Fruit fly (Drosophila melanogaster) whole organism, adult: Measurements from ENCODE around the gene Npl4.

Source experiments
- CG11617 ChIP-seq: fragments of 200-800 bp; sonication (Bioruptor generic); optimal IDR thresholded peaks from 2 replicates; lab custom pipeline; 2017; ENCODE audit warnings: mild to moderate bottlenecking, missing biosample characterization, missing genetic modification reagents, missing genetic modification characterization
- CG12768 ChIP-seq: fragments of 200-800 bp; sonication (Bioruptor generic); optimal IDR thresholded peaks from 2 replicates; lab custom pipeline; 2017; ENCODE audit warnings: missing biosample characterization, missing genetic modification characterization, mild to moderate bottlenecking, moderate library complexity, missing genetic modification reagents
- CG14711 ChIP-seq: fragments of 200-800 bp; sonication (Bioruptor generic); optimal IDR thresholded peaks from 2 replicates; lab custom pipeline; 2018; ENCODE audit warnings: missing biosample characterization, mild to moderate bottlenecking, missing genetic modification characterization, moderate library complexity
- CG1620 ChIP-seq: fragments of 200-800 bp; sonication (Bioruptor generic); optimal IDR thresholded peaks from 2 replicates; lab custom pipeline; 2016; ENCODE audit warnings: missing biosample characterization, missing genetic modification characterization
- CG33017 ChIP-seq: fragments of 200-800 bp; sonication (Bioruptor generic); optimal IDR thresholded peaks from 2 replicates; lab custom pipeline; 2018; ENCODE audit warnings: missing biosample characterization, mild to moderate bottlenecking, missing genetic modification characterization, moderate library complexity
- CG5204 ChIP-seq: fragments of 200-800 bp; sonication (Bioruptor generic); optimal IDR thresholded peaks from 2 replicates; lab custom pipeline; 2016; ENCODE audit warnings: missing biosample characterization, missing genetic modification characterization
- CG7045 ChIP-seq: fragments of 200-800 bp; sonication (Bioruptor generic); optimal IDR thresholded peaks from 2 replicates; lab custom pipeline; 2017; ENCODE audit warnings: missing biosample characterization, mild to moderate bottlenecking, missing genetic modification characterization
- CG7101 ChIP-seq: fragments of 200-800 bp; sonication (Bioruptor generic); optimal IDR thresholded peaks from 2 replicates; lab custom pipeline; 2018; ENCODE audit warnings: missing biosample characterization, mild to moderate bottlenecking, missing genetic modification characterization, moderate library complexity
- Clk ChIP-seq: fragments of 200-800 bp; sonication (Bioruptor generic); optimal IDR thresholded peaks from 2 replicates; lab custom pipeline; 2017; ENCODE audit warnings: missing biosample characterization, missing genetic modification characterization
- Crg-1 ChIP-seq: fragments of 200-800 bp; sonication (Bioruptor generic); optimal IDR thresholded peaks from 2 replicates; lab custom pipeline; 2016; ENCODE audit warnings: missing biosample characterization, missing genetic modification characterization
- Hr96 ChIP-seq: fragments of 200-800 bp; sonication (Bioruptor generic); optimal IDR thresholded peaks from 2 replicates; lab custom pipeline; 2016; ENCODE audit warnings: missing biosample characterization, missing genetic modification characterization
- Mnt ChIP-seq: fragments of 200-800 bp; sonication (Bioruptor generic); optimal IDR thresholded peaks from 2 replicates; lab custom pipeline; 2016; ENCODE audit warnings: missing biosample characterization, mild to moderate bottlenecking, missing genetic modification characterization
- bab1 ChIP-seq: fragments of 200-800 bp; sonication (Bioruptor generic); optimal IDR thresholded peaks from 3 replicates; lab custom pipeline; 2019; ENCODE audit warnings: missing biosample characterization, mild to moderate bottlenecking, missing genetic modification characterization, moderate library complexity
- cic ChIP-seq: fragments of 200-800 bp; sonication (Bioruptor generic); optimal IDR thresholded peaks from 2 replicates; lab custom pipeline; 2017; ENCODE audit warnings: missing biosample characterization, mild to moderate bottlenecking, missing genetic modification characterization, moderate library complexity
- cnc ChIP-seq, 2 experiments: fragments of >200 bp; optimal IDR thresholded peaks; 2 replicates each; lab custom pipeline; 2017
- kay ChIP-seq: fragments of 200-800 bp; sonication (Bioruptor generic); peaks from one replicate; lab custom pipeline; 2016; ENCODE audit warnings: missing biosample characterization, missing genetic modification characterization, borderline replicate concordance
- ovo ChIP-seq: fragments of 200-800 bp; sonication (Bioruptor generic); optimal IDR thresholded peaks from 2 replicates; lab custom pipeline; 2016; ENCODE audit warnings: missing biosample characterization, missing genetic modification characterization
- pad ChIP-seq: fragments of 200-800 bp; sonication (Bioruptor generic); optimal IDR thresholded peaks from 3 replicates; lab custom pipeline; 2017; ENCODE audit warnings: missing biosample characterization, missing genetic modification characterization, mild to moderate bottlenecking, moderate library complexity, missing genetic modification reagents
- tj ChIP-seq: fragments of 200-800 bp; sonication (Bioruptor generic); optimal IDR thresholded peaks from 3 replicates; lab custom pipeline; 2017; ENCODE audit warnings: missing biosample characterization, mild to moderate bottlenecking, missing genetic modification characterization, moderate library complexity
- toe ChIP-seq: fragments of 200-800 bp; sonication (Bioruptor generic); optimal IDR thresholded peaks from 2 replicates; lab custom pipeline; 2016; ENCODE audit warnings: missing biosample characterization, missing genetic modification characterization

The Npl4 gene

DNA sequence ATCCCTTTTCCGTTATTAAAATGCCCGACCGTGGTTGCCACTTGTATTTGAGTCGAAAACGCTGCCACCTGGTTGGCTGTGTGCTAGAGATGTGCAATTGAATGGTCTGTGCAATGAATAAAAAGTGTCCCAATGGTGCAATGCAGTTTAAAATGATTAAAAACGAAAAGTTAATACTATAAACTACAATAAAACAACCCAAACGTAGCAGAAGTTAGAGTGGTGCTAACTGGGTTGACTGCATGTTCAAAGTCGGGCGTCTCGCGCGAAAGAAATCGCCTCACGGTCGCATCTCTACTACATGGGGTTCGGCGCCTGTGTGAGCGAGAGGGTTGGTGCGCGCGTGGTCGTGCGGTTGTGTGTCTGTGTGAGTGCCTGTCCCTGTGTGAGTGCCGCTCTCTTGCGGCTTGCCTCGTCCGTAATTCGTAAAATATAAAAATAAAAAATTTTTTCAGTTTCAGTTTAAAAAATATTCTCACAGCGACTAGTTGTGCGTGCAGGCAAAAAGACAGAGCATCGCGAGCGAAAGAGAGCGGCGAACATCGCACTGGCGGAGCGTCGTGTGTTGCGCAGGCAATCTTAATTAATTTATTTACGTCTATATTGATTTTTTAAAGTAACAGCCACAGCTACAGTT is 22.5 kb upstream of the Npl4 start:
- TF ChIP-seq toe (GFP tag; lab: Kevin White, UChicago) (peak; percentile 96), Clk (GFP tag; lab: Kevin White, UChicago) (peak; percentile 86), bab1 (GFP tag; lab: Kevin White, UChicago) (peak; percentile 93), ovo (GFP tag; lab: Kevin White, UChicago) (peak; percentile 86), CG33017 (peak; percentile 83), Mnt (GFP tag; lab: Kevin White, UChicago) (peak; percentile 90), CG7101 (tag; lab: Kevin White, UChicago) (peak; percentile 89), CG12768 (GFP tag; lab: Kevin White, UChicago) (peak; percentile 91), Crg-1 (GFP tag; lab: Kevin White, UChicago) (peak; percentile 94), cic (GFP tag; lab: Kevin White, UChicago) (peak; percentile 100), CG1620 (GFP tag; lab: Kevin White, UChicago) (peak; percentile 89), CG11617 (GFP tag; lab: Kevin White, UChicago) (peak; percentile 86), pad (peak; percentile 84), cnc (optimal IDR thresholded peaks at IDR 0.05; lab: Kevin White, UChicago) (no peak), CG14711 (tag; lab: Kevin White, UChicago) (peak; percentile 83), tj (peak; percentile 61), CG5204 (GFP tag; lab: Kevin White, UChicago) (peak; percentile 90), CG7045 (GFP tag; lab: Kevin White, UChicago) (peak; percentile 90), kay (GFP tag; lab: Kevin White, UChicago) (no peak), Hr96 (GFP tag; lab: Kevin White, UChicago) (peak; percentile 94)

DNA sequence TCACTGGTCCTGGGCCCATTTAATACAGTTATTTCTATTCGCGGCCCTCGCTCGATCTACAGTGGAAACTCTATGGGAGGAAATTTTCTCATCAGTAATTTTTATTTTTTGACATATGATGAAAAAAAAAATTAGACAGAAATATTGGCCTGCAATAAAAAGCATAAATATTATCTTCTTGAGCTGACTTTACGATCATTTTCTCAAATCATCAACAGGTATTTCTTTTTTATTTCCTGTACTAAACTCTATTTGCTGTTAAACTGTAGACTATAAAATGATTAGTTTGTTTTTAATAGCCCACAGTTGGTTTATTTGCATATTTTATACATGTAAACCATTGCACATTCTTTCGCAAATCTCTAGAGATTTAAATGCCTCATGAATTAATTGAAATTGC is 19.7 kb upstream of the Npl4 start:
- TF ChIP-seq kay (GFP tag; lab: Kevin White, UChicago): no peak
- no peak for TF ChIP-seq CG11617 (GFP tag; lab: Kevin White, UChicago)
- no peak for TF ChIP-seq Crg-1 (GFP tag; lab: Kevin White, UChicago)
- no peak for TF ChIP-seq pad
- no peak for TF ChIP-seq CG5204 (GFP tag; lab: Kevin White, UChicago)
- TF ChIP-seq tj: no peak
- TF ChIP-seq ovo (GFP tag; lab: Kevin White, UChicago): no peak
- TF ChIP-seq bab1 (GFP tag; lab: Kevin White, UChicago): no peak

DNA sequence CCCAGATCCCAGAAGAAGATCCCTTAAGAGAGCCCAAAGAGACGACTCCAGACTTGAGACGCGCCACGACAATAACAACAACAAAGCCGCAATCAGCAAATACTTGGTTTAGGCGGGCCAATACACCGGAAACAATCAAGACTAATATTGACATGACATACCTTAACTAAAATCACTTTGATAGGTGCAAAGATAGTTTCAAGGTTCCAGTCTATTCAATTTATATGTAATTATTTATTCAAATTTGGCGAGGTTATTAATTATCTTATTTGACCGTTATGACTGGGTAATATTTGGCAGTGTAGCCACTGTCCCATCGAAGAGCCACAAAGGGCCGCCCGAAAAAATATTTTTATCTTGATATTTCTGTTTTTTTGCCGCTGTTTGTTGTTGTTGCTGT is 16.0 kb upstream of the Npl4 start:
- TF ChIP-seq tj: peak; percentile 53
- no peak for TF ChIP-seq Crg-1 (GFP tag; lab: Kevin White, UChicago)
- TF ChIP-seq toe (GFP tag; lab: Kevin White, UChicago): no peak
- TF ChIP-seq CG7101 (tag; lab: Kevin White, UChicago): no peak
- peak; percentile 77 for TF ChIP-seq bab1 (GFP tag; lab: Kevin White, UChicago)
- TF ChIP-seq CG14711 (tag; lab: Kevin White, UChicago): peak; percentile 6

DNA sequence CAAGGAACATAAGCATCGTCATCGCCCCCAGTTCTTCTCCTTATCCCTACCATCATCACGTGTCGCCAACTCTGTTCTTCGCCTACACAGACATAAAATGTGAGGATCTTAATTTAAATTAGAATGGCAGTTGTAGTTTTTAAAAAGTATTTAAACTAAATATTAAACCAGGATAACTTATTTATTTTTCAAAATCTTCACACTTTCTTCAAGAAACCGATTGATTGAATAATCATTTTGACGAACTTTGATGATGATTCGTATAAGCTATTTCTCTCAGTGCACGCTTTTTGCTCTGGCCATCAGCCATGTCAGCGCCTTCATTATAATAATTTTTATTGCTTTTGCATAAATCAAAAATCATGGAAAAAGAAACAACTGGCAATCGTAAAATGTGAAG is 14.5 kb upstream of the Npl4 start:
- peak; percentile 81 for TF ChIP-seq bab1 (GFP tag; lab: Kevin White, UChicago)
- peak; percentile 49 for TF ChIP-seq tj
- no peak for TF ChIP-seq Clk (GFP tag; lab: Kevin White, UChicago)
- peak; percentile 31 for TF ChIP-seq CG14711 (tag; lab: Kevin White, UChicago)
- no peak for TF ChIP-seq CG5204 (GFP tag; lab: Kevin White, UChicago)
- no peak for TF ChIP-seq toe (GFP tag; lab: Kevin White, UChicago)
- no peak for TF ChIP-seq cnc (optimal IDR thresholded peaks at IDR 0.05; lab: Kevin White, UChicago)
- no peak for TF ChIP-seq CG12768 (GFP tag; lab: Kevin White, UChicago)
- TF ChIP-seq ovo (GFP tag; lab: Kevin White, UChicago): no peak

DNA sequence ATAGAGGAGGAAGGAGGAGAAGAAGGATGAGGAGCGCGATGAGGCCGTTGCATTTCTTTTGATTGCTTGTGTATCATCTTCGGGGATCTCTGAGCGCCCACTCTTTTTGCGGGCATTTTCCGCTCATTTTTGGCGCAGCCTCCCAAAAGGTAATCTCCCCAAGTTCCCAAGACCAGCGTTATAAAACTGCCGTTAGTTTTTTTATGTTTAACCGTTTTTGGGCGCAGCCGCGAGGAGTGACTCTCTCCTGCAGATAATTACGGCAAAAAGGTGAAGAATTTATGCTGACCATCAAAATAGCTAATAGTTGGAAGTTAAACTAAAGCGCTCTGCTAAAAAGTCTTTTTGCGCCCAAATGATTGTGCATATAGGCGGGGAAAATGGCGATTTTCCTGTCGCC is 13.9 kb upstream of the Npl4 start:
- TF ChIP-seq Clk (GFP tag; lab: Kevin White, UChicago) (no peak), pad (peak; percentile 93)

DNA sequence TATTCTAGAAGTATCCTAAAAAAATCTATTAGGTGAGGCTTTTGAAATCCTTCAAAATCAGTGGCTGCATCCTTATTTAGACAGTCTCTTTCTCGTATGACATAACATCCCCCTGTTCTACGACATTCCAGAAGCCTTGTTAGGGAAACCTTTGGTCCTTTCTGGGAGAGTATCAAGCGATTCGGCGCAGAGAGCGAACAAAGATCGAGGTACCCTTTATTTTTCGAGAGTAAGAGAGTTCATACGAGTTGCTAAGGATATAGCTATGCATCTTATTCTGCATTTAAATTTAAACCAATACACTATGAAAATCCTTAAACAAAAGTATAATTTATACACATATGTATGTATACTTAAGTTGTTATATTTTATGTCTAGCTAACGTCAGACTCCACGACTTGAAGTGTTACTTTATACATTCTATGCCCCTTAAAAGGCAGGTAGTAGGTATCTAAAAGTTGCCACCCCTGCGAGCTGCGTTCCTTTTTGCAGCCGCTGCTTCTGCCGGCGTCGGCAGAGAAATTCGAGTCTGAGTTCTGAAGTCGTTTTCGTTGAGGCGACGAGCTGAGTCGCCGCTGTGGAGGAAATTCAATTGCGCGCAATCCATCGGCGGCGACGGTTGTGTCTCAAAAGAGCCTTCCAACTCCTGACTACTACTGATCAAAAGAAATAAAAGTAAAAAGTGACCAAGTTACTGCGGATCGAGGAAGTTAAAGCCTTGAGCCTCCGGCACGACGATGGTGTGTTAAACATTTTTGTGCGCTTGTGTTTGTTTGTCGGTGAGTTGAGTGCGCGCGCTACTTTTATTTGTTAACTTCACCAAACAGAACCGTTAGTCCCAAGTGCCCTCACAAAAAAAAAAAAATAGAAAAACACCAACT is 13.1 kb upstream of the Npl4 start, which contains the start of gene jigr1:
jigr1 (plus strand) TSS at position 550 of the 881 bp plus-strand sequence.
- no peak for TF ChIP-seq CG11617 (GFP tag; lab: Kevin White, UChicago)
- TF ChIP-seq Mnt (GFP tag; lab: Kevin White, UChicago): no peak
- TF ChIP-seq Clk (GFP tag; lab: Kevin White, UChicago): no peak
- no peak for TF ChIP-seq kay (GFP tag; lab: Kevin White, UChicago)
- no peak for TF ChIP-seq CG7045 (GFP tag; lab: Kevin White, UChicago)
- no peak for TF ChIP-seq bab1 (GFP tag; lab: Kevin White, UChicago)
- no peak for TF ChIP-seq Crg-1 (GFP tag; lab: Kevin White, UChicago)
- TF ChIP-seq cic (GFP tag; lab: Kevin White, UChicago): no peak
- no peak for TF ChIP-seq ovo (GFP tag; lab: Kevin White, UChicago)
- TF ChIP-seq CG33017: no peak
- no peak for TF ChIP-seq CG5204 (GFP tag; lab: Kevin White, UChicago)
- no peak for TF ChIP-seq pad
- no peak for TF ChIP-seq tj
- TF ChIP-seq toe (GFP tag; lab: Kevin White, UChicago): no peak
- TF ChIP-seq CG14711 (tag; lab: Kevin White, UChicago): no peak
- no peak for TF ChIP-seq CG12768 (GFP tag; lab: Kevin White, UChicago)
- TF ChIP-seq CG1620 (GFP tag; lab: Kevin White, UChicago): no peak
